Worm (Caenorhabditis elegans) whole organism, L1 larva: ENCODE data around the gene C07A9.13.

Source experiments
- elt-3 ChIP-seq, 6 experiments: fragments of 150-350 bp in 1 of 6; sonication (generic microtip); optimal IDR thresholded peaks; 2 replicates each; lab custom pipeline; 2017 to 2018; ENCODE audit warnings: missing biosample characterization in 6 of 6, missing genetic modification characterization in 6 of 6, inconsistent platforms in 1 of 6
- nhr-90 ChIP-seq: sonication (generic microtip); optimal IDR thresholded peaks from 2 replicates; lab custom pipeline; 2016; ENCODE audit warnings: mild to moderate bottlenecking, missing genetic modification characterization, missing compliant biosample characterization; ENCODE audit not compliant: poor library complexity

- TF ChIP-seq elt-3 (tag; optimal IDR thresholded peaks at IDR 0.05; lab: Kevin White, UChicago) (no peak), nhr-90 (tag; lab: Kevin White, UChicago) (no peak)
Observed at ce11 chrIII:9701798-9702197, 20.7 kb upstream of the C07A9.13 start.
